Fruit fly (Drosophila melanogaster) whole organism, embryonic: ENCODE measurements around the gene Cpr78Cb.
A peak's percentile ranks its signal among the peaks of the same experiment; 100 is the strongest.

Experiments used
- ATbp ChIP-seq: fragments of 200-800 bp; sonication (Bioruptor generic); optimal IDR thresholded peaks from 2 replicates; lab custom pipeline; 2017; ENCODE audit warnings: missing biosample characterization, mild to moderate bottlenecking, missing genetic modification characterization, missing genetic modification reagents
- CG14710 ChIP-seq: fragments of 200-800 bp; sonication (Bioruptor generic); optimal IDR thresholded peaks from 3 replicates; lab custom pipeline; 2019; ENCODE audit warnings: missing biosample characterization, mild to moderate bottlenecking, missing genetic modification characterization, moderate library complexity
- CG17802 ChIP-seq: fragments of 200-800 bp; sonication (Bioruptor generic); optimal IDR thresholded peaks from 2 replicates; lab custom pipeline; 2018; ENCODE audit warnings: missing biosample characterization, mild to moderate bottlenecking, missing genetic modification characterization, moderate library complexity
- CG30020 ChIP-seq: fragments of 200-800 bp; optimal IDR thresholded peaks from 2 replicates; lab custom pipeline; 2019; ENCODE audit warnings: missing biosample characterization, mild to moderate bottlenecking, missing genetic modification characterization, moderate library complexity
- CG3163 ChIP-seq: fragments of 200-800 bp; sonication (Bioruptor generic); optimal IDR thresholded peaks from 3 replicates; lab custom pipeline; 2016; ENCODE audit warnings: missing biosample characterization, missing genetic modification characterization
- CG33557 ChIP-seq: fragments of 200-800 bp; sonication (Bioruptor generic); optimal IDR thresholded peaks from 2 replicates; lab custom pipeline; 2019; ENCODE audit warnings: missing biosample characterization, mild to moderate bottlenecking, missing genetic modification characterization, moderate library complexity
- CG42726 ChIP-seq: fragments of 200-800 bp; sonication (Bioruptor generic); IDR thresholded peaks from 2 replicates; pipeline ENCODE4 v1.3.6; 2022; ENCODE audit warnings: missing biosample characterization, missing genetic modification characterization; ENCODE audit not compliant: partially characterized antibody
- CG4424 ChIP-seq: fragments of 200-800 bp; sonication (Bioruptor generic); optimal IDR thresholded peaks from 3 replicates; lab custom pipeline; 2016; ENCODE audit warnings: missing biosample characterization, missing genetic modification characterization
- CG6683 ChIP-seq: fragments of 200-800 bp; sonication (Bioruptor generic); optimal IDR thresholded peaks from 2 replicates; lab custom pipeline; 2017; ENCODE audit warnings: missing biosample characterization, mild to moderate bottlenecking, missing genetic modification characterization, missing genetic modification reagents
- CG7839 ChIP-seq: fragments of 200-800 bp; sonication (Bioruptor generic); optimal IDR thresholded peaks from 3 replicates; lab custom pipeline; 2018; ENCODE audit warnings: missing biosample characterization, mild to moderate bottlenecking, missing genetic modification characterization, moderate library complexity
- CG8281 ChIP-seq: fragments of 200-800 bp; sonication (Bioruptor generic); optimal IDR thresholded peaks from 2 replicates; lab custom pipeline; 2018; ENCODE audit warnings: missing biosample characterization, mild to moderate bottlenecking, missing genetic modification characterization, moderate library complexity
- CG8765 ChIP-seq: fragments of 200-800 bp; sonication (Bioruptor generic); IDR thresholded peaks from 2 replicates; pipeline ENCODE4 v1.3.6; 2022; ENCODE audit warnings: missing biosample characterization, missing genetic modification characterization
- D ChIP-seq, 2 experiments: fragments of 200-800 bp in 1 of 2; fragments of >200 bp in 1 of 2; sonication (Bioruptor generic) in 1 of 2; optimal IDR thresholded peaks; 2 replicates in 1 of 2; 3 replicates in 1 of 2; lab custom pipeline; 2017; ENCODE audit warnings: mild to moderate bottlenecking in 1 of 2, missing biosample characterization in 1 of 2, missing genetic modification characterization in 1 of 2, missing genetic modification reagents in 1 of 2
- Drgx ChIP-seq: fragments of 200-800 bp; sonication (Bioruptor generic); IDR thresholded peaks from 2 replicates; pipeline ENCODE4 v1.3.6; 2022; ENCODE audit warnings: missing biosample characterization, missing genetic modification characterization
- Ets65A ChIP-seq: fragments of 200-800 bp; sonication (Bioruptor generic); peaks from one replicate; lab custom pipeline; 2016; ENCODE audit warnings: missing biosample characterization, missing genetic modification characterization
- Gug ChIP-seq: fragments of 200-800 bp; sonication (Bioruptor generic); IDR thresholded peaks from 4 replicates; pipeline ENCODE4 v1.3.6; 2022; ENCODE audit warnings: missing biosample characterization, missing genetic modification characterization
- Hr3 ChIP-seq: fragments of 200-800 bp; sonication (Bioruptor generic); optimal IDR thresholded peaks from 3 replicates; lab custom pipeline; 2016; ENCODE audit warnings: missing biosample characterization, missing genetic modification characterization
- NC2α ChIP-seq: fragments of 200-800 bp; sonication (Bioruptor generic); optimal IDR thresholded peaks from 2 replicates; lab custom pipeline; 2016; ENCODE audit warnings: missing biosample characterization, missing genetic modification characterization
- NK7.1 ChIP-seq: fragments of 200-800 bp; sonication (Bioruptor generic); optimal IDR thresholded peaks from 3 replicates; lab custom pipeline; 2016; ENCODE audit warnings: missing biosample characterization, missing genetic modification characterization
- Pdp1 ChIP-seq, 2 experiments: fragments of 200-800 bp; sonication (Bioruptor generic); optimal IDR thresholded peaks; 3 replicates each; lab custom pipeline; 2016; ENCODE audit warnings: missing biosample characterization in 2 of 2, missing genetic modification characterization in 2 of 2, mild to moderate bottlenecking in 1 of 2, moderate library complexity in 1 of 2
- Scr ChIP-seq: fragments of 200-800 bp; sonication (Bioruptor generic); IDR thresholded peaks from 2 replicates; pipeline ENCODE4 v1.3.6; 2022; ENCODE audit warnings: missing biosample characterization, missing genetic modification characterization; ENCODE audit not compliant: partially characterized antibody
- Spps ChIP-seq: fragments of 200-800 bp; sonication (Bioruptor generic); optimal IDR thresholded peaks from 2 replicates; lab custom pipeline; 2018; ENCODE audit warnings: missing biosample characterization, mild to moderate bottlenecking, missing genetic modification characterization
- Taf1 ChIP-seq: fragments of 200-800 bp; sonication (Bioruptor generic); IDR thresholded peaks from 2 replicates; pipeline ENCODE4 v1.3.6; 2022; ENCODE audit warnings: missing biosample characterization, missing genetic modification characterization
- ab ChIP-seq: fragments of 200-800 bp; sonication (Bioruptor generic); optimal IDR thresholded peaks from 2 replicates; lab custom pipeline; 2016; ENCODE audit warnings: missing biosample characterization, missing genetic modification characterization
- dan ChIP-seq: fragments of 200-800 bp; sonication (Bioruptor generic); IDR thresholded peaks from 2 replicates; pipeline ENCODE4 v1.3.6; 2022; ENCODE audit warnings: missing biosample characterization, missing genetic modification characterization
- emc ChIP-seq: fragments of 200-800 bp; sonication (Bioruptor generic); optimal IDR thresholded peaks from 2 replicates; lab custom pipeline; 2016; ENCODE audit warnings: missing biosample characterization, missing genetic modification characterization
- esg ChIP-seq: fragments of 200-800 bp; sonication (Bioruptor generic); conservative IDR thresholded peaks from 2 replicates; pipeline ENCODE4 v1.3.6; 2022; ENCODE audit warnings: missing biosample characterization, missing genetic modification characterization
- eve ChIP-seq, 2 experiments: fragments of >200 bp; optimal IDR thresholded peaks; 2 replicates each; lab custom pipeline; 2017; ENCODE audit warnings: missing biosample characterization in 2 of 2, missing genetic modification characterization in 2 of 2
- exex ChIP-seq: fragments of 200-800 bp; sonication (Bioruptor generic); optimal IDR thresholded peaks from 4 replicates; lab custom pipeline; 2018; ENCODE audit warnings: missing biosample characterization, mild to moderate bottlenecking, missing genetic modification characterization, moderate library complexity
- grn ChIP-seq: fragments of 200-800 bp; sonication (Bioruptor generic); optimal IDR thresholded peaks from 3 replicates; lab custom pipeline; 2017; ENCODE audit warnings: missing biosample characterization, missing genetic modification characterization
- kni ChIP-seq: fragments of 200-800 bp; sonication (Bioruptor generic); optimal IDR thresholded peaks from 3 replicates; lab custom pipeline; 2017; ENCODE audit warnings: mild to moderate bottlenecking, missing biosample characterization, missing genetic modification reagents, missing genetic modification characterization
- mirr ChIP-seq: fragments of 200-800 bp; sonication (Bioruptor generic); optimal IDR thresholded peaks from 3 replicates; lab custom pipeline; 2018; ENCODE audit warnings: missing biosample characterization, mild to moderate bottlenecking, missing genetic modification characterization
- onecut ChIP-seq: fragments of 200-800 bp; sonication (Bioruptor generic); IDR thresholded peaks from 2 replicates; pipeline ENCODE4 v1.3.6; 2022; ENCODE audit warnings: missing biosample characterization, missing genetic modification characterization
- sd ChIP-seq: fragments of 200-800 bp; sonication (Bioruptor generic); optimal IDR thresholded peaks from 3 replicates; lab custom pipeline; 2018; ENCODE audit warnings: missing biosample characterization, mild to moderate bottlenecking, missing genetic modification characterization, moderate library complexity
- sens ChIP-seq: fragments of 200-800 bp; sonication (Bioruptor generic); peaks from one replicate; lab custom pipeline; 2016; ENCODE audit warnings: missing biosample characterization, missing genetic modification characterization
- shn ChIP-seq: fragments of 200-800 bp; sonication (Bioruptor generic); optimal IDR thresholded peaks from 3 replicates; lab custom pipeline; 2016; ENCODE audit warnings: missing biosample characterization, missing genetic modification characterization
- sim ChIP-seq: fragments of 200-800 bp; sonication (Bioruptor generic); IDR thresholded peaks from 2 replicates; pipeline ENCODE4 v1.3.6; 2022; ENCODE audit warnings: missing biosample characterization, missing genetic modification characterization
- slbo ChIP-seq: fragments of 200-800 bp; sonication (Bioruptor generic); IDR thresholded peaks from 2 replicates; pipeline ENCODE4 v1.3.6; 2022; ENCODE audit warnings: missing biosample characterization, missing genetic modification characterization
- slp2 ChIP-seq: fragments of 200-800 bp; sonication (Bioruptor generic); optimal IDR thresholded peaks from 2 replicates; lab custom pipeline; 2016; ENCODE audit warnings: missing biosample characterization, missing genetic modification characterization
- sug ChIP-seq: fragments of 200-800 bp; optimal IDR thresholded peaks from 2 replicates; lab custom pipeline; 2019; ENCODE audit warnings: missing biosample characterization, mild to moderate bottlenecking, missing genetic modification characterization, moderate library complexity
- wdn ChIP-seq: fragments of 200-800 bp; sonication (Bioruptor generic); IDR thresholded peaks from 2 replicates; pipeline ENCODE4 v1.3.6; 2022; ENCODE audit warnings: missing biosample characterization, missing genetic modification characterization
- yki ChIP-seq: fragments of >200 bp; optimal IDR thresholded peaks from 3 replicates; lab custom pipeline; 2018
- zen ChIP-seq: fragments of 200-800 bp; sonication (Bioruptor generic); optimal IDR thresholded peaks from 3 replicates; lab custom pipeline; 2018; ENCODE audit warnings: missing biosample characterization, mild to moderate bottlenecking, missing genetic modification characterization, moderate library complexity

Gene Cpr78Cb

DNA sequence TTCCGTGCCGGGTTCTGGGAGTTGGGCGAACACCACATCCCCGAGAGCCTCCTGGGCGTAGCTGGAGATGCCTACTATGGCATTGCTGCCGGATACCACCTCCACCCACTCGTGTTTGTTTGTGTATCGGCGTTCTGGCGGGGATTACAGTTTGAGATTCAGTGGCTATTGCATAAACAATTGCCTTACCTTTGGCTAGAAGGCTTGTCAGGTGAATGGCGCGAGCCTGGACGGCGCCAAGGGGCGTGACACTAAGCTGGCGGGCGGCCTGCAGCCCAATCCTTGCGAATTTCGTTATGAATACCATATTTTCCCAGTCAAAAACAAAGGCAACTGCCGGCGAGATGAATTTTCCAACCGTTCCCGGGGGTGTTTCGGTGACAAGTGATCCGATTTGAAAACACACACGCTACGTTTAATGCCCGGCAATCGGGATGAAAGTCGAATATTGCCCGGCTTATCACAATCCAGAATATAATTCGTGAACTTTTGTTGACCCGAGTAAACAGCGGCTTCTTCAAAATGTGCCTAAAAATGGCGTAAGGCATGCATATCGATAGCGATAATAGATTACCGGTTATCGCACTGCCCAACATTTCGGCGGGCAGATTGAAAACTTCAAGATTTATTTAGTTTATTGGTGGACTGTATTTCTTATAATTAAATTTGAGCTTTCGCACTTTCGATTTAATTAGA lies 13.1 kb upstream of the Cpr78Cb start, which contains the start of gene ppl (continued):
- TF ChIP-seq NC2α (GFP tag; lab: Kevin White, UChicago): no peak
- no peak for TF ChIP-seq ATbp (GFP tag; lab: Kevin White, UChicago)
- TF ChIP-seq CG42726 (GFP tag; lab: Robert Waterston, UW): no peak
- TF ChIP-seq CG7839 (tag; lab: Kevin White, UChicago): no peak
- peak in 1 of 2 experiments; percentile 81 for TF ChIP-seq Pdp1 (GFP tag; optimal IDR thresholded peaks at IDR 0.05; lab: Kevin White, UChicago)
- TF ChIP-seq CG30020 (tag; lab: Kevin White, UChicago): no peak
- TF ChIP-seq CG6683 (GFP tag; lab: Kevin White, UChicago): no peak
- peak; percentile 46; the same call in 1 of the 2 replicates for TF ChIP-seq Scr
- no peak for TF ChIP-seq esg (GFP tag; lab: Robert Waterston, UW)
- TF ChIP-seq D (optimal IDR thresholded peaks at IDR 0.05; lab: Kevin White, UChicago): peak; percentile 43
- TF ChIP-seq D (GFP tag; optimal IDR thresholded peaks at IDR 0.05; lab: Kevin White, UChicago): no peak

DNA sequence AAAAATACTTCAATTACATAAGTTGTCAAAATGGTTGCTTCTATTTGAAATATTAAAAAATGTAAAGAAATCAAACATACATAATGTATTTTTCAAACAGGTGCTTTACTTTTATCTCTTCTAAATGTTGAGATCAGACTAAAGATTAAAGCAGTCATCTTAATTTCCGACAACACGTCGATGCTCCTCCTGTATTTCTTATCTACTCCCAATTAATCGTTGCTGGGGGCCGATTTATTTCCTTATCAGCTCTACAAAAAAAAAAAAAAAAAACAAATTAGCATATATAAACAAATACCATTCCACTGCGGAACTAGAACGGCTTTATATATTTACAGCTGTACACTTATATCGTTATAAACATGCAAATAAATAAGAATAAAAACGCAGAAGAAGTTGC lies 12.6 kb upstream of the Cpr78Cb start:
- TF ChIP-seq NK7.1: no peak
- TF ChIP-seq sug (tag; lab: Kevin White, UChicago): peak; percentile 94
- TF ChIP-seq CG33557 (GFP tag; lab: Kevin White, UChicago): no peak
- no peak for TF ChIP-seq CG17802 (tag; lab: Kevin White, UChicago)
- TF ChIP-seq CG3163: no peak
- no peak for TF ChIP-seq Hr3 (GFP tag; lab: Kevin White, UChicago)
- TF ChIP-seq ab (GFP tag; lab: Kevin White, UChicago): no peak
- TF ChIP-seq grn (GFP tag; lab: Kevin White, UChicago): no peak
- TF ChIP-seq CG4424 (GFP tag; lab: Kevin White, UChicago): no peak
- TF ChIP-seq kni (GFP tag; lab: Kevin White, UChicago): no peak
- no peak for TF ChIP-seq yki (lab: Kevin White, UChicago)
- TF ChIP-seq Taf1 (GFP tag; lab: Robert Waterston, UW): no peak
- no peak for TF ChIP-seq Drgx (GFP tag; lab: Robert Waterston, UW)
- peak; percentile 43 for TF ChIP-seq sens (GFP tag; lab: Kevin White, UChicago)

DNA sequence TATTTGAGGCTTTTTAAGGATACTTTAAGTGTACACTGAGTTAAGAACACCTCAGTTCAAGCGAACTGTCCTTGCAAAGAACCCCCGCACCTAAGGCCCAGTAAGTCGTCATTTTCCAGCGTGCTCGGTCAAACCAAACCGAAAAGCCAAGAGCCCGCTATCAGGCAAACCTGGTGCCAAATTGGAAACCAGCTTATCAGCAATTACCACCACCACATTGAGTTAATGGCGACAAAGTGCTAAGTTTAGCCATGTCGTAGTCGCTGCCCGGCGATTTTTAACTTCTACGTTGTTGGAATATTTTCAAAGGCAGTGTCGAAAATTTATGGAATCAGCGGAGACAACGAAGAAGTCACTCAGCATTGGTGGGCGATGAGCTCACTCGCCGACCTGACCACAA lies 11.6 kb upstream of the Cpr78Cb start:
- peak; percentile 74 for TF ChIP-seq mirr (GFP tag; lab: Kevin White, UChicago)
- TF ChIP-seq Spps (tag; lab: Kevin White, UChicago): no peak
- peak; percentile 93 for TF ChIP-seq exex (tag; lab: Kevin White, UChicago)
- no peak for TF ChIP-seq sim (GFP tag; lab: Robert Waterston, UW)
- no peak for TF ChIP-seq dan (GFP tag; lab: Robert Waterston, UW)
- TF ChIP-seq eve (GFP tag; optimal IDR thresholded peaks at IDR 0.05; lab: Kevin White, UChicago): no peak
- 0 out of 2 replicates have a peak, but pooled peaks have one; percentile 5 for TF ChIP-seq slbo (GFP tag; lab: Robert Waterston, UW)
- peak; percentile 72 for TF ChIP-seq sug (tag; lab: Kevin White, UChicago)
- TF ChIP-seq sd: peak; percentile 55
- TF ChIP-seq CG8281 (tag; lab: Kevin White, UChicago): no peak

dm6 chr3L:21283795-21284194 lies 10.5 kb upstream of the Cpr78Cb start:
- TF ChIP-seq esg (GFP tag; lab: Robert Waterston, UW): no peak
- no peak for TF ChIP-seq Gug (GFP tag; lab: Robert Waterston, UW)
- TF ChIP-seq Ets65A (GFP tag; lab: Kevin White, UChicago): peak; percentile 38
- TF ChIP-seq wdn: no peak
- peak; percentile 33 for TF ChIP-seq exex (tag; lab: Kevin White, UChicago)
- TF ChIP-seq onecut (GFP tag; lab: Robert Waterston, UW): no peak
- no peak for TF ChIP-seq slp2 (GFP tag; lab: Kevin White, UChicago)
- no peak for TF ChIP-seq emc (GFP tag; lab: Kevin White, UChicago)
- TF ChIP-seq zen: peak; percentile 10
- peak in 1 of 2 experiments; percentile 95 for TF ChIP-seq Pdp1 (GFP tag; optimal IDR thresholded peaks at IDR 0.05; lab: Kevin White, UChicago)
- TF ChIP-seq CG14710 (tag; lab: Kevin White, UChicago): no peak
- no peak for TF ChIP-seq shn (GFP tag; lab: Kevin White, UChicago)
- TF ChIP-seq CG8765 (GFP tag; lab: Robert Waterston, UW): no peak
